Worm (Caenorhabditis elegans): ENCODE results near the gene Y32G9A.2.

Gene Y32G9A.2

DNA sequence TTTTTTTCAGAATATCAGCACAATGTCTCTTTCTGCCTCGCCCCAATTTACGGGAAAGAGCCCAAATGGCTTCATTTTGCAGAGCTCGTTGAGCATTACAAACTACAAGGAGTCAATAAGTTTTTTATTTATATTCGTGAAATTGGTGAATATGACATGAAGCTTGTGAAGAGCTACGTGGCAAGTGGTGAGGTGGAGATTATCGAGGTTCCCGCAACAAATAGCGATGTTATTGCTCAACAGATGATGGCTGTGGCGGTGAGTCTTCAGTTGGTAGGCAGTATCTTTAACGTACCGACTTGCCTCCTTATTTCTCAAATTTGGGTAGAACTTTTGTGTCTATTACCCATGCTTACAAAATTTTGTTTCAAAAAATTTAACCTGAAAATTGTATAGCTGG lies 10.2 kb downstream of the Y32G9A.2 start:
- TF ChIP-seq F57C9.4 (tag; optimal IDR thresholded peaks at IDR 0.05) (no peak), nhr-27 (tag; optimal IDR thresholded peaks at IDR 0.05) (no peak), ama-1 (optimal IDR thresholded peaks at IDR 0.05) (no peak), ama-1 (GFP tag; optimal IDR thresholded peaks at IDR 0.05) (no peak), attf-5 (GFP tag; optimal IDR thresholded peaks at IDR 0.05) (no peak), B0019.2 (GFP tag; conservative IDR thresholded peaks at IDR 0.05) (no peak), C06A6.2 (GFP tag; conservative IDR thresholded peaks at IDR 0.05) (no peak), mcd-1 (GFP tag; IDR thresholded peaks at IDR 0.05) (no peak), aptf-3 (GFP tag; IDR thresholded peaks at IDR 0.05) (no peak), D2030.7 (GFP tag; IDR thresholded peaks at IDR 0.05) (no peak), F22D6.2 (tag; optimal IDR thresholded peaks at IDR 0.05) (no peak), ztf-28 (GFP tag; IDR thresholded peaks at IDR 0.05) (no peak)

DNA sequence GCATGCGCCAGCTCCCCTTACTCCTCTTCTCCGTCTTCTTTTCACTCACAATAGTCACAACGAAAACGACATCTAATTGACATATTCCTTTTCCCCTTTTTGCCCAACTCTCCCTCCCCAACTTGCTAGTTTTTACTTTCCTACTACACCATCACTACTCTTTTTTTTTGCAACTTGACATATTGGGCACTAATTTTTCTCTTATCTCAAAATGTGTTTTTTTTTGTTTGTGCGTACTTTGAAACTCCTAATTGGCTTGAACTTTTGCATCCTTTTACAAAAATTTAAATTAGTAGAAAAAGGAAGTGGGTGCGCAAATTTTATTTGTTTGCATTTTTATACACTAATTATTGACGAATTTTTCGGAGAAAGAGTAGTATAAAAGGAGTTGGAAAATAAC lies 17.2 kb downstream of the Y32G9A.2 start:
- TF ChIP-seq unc-62 (GFP tag; optimal IDR thresholded peaks at IDR 0.05) (no peak), nhr-179 (tag; optimal IDR thresholded peaks at IDR 0.05) (no peak), ZK185.1 (tag; optimal IDR thresholded peaks at IDR 0.05; ENCODE audit: poor library complexity, severe bottlenecking) (no peak), attf-5 (GFP tag; optimal IDR thresholded peaks at IDR 0.05) (no peak), lin-54 (GFP tag; optimal IDR thresholded peaks at IDR 0.05) (no peak), K11D2.4 (GFP tag; IDR thresholded peaks at IDR 0.05) (no peak), die-1 (tag; optimal IDR thresholded peaks at IDR 0.05) (no peak), snpc-1.1 (tag; optimal IDR thresholded peaks at IDR 0.05; ENCODE audit: insufficient read depth) (no peak), nfyb-1 (GFP tag; IDR thresholded peaks at IDR 0.05) (no peak), C06A6.2 (GFP tag; conservative IDR thresholded peaks at IDR 0.05) (no peak), F57A8.1 (GFP tag; optimal IDR thresholded peaks at IDR 0.05) (no peak), nhr-80 (tag; optimal IDR thresholded peaks at IDR 0.05) (no peak), Y79H2A.3 (GFP tag; conservative IDR thresholded peaks at IDR 0.05) (no peak), xnd-1 (tag; optimal IDR thresholded peaks at IDR 0.05) (no peak), nhr-27 (tag; optimal IDR thresholded peaks at IDR 0.05) (no peak), him-1 (tag; optimal IDR thresholded peaks at IDR 0.05) (no peak)

DNA sequence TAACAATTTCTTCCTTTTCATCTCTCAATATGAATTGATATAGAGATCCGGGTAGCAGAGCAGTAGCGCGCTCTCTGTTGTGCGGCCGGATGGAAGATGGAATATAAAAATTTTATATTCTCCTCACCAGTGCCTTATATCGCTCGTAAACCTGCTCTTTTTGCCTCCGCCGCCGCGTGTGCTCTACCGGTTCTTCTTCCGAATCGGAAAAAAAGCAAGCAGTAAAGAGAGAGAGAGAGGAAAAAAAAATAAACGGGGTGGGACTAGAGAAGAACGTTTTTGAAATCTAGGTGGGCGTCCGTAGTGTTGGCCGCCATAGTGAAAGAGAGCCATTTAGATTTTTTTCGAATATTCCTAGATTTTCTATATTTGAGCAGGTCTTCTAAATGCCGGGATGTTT lies 19.7 kb downstream of the Y32G9A.2 start, which contains the start of gene glb-25:
glb-25 (plus strand) TSS at position 301 of the 400 bp plus-strand sequence.
- TF ChIP-seq sptf-2 (GFP tag; optimal IDR thresholded peaks at IDR 0.05) (no peak), B0336.3 (GFP tag; IDR thresholded peaks at IDR 0.05) (no peak), F57C9.4 (tag; optimal IDR thresholded peaks at IDR 0.05) (no peak), D2030.7 (GFP tag; IDR thresholded peaks at IDR 0.05) (no peak), ccch-3 (GFP tag; optimal IDR thresholded peaks at IDR 0.05) (no peak), mcd-1 (GFP tag; IDR thresholded peaks at IDR 0.05) (no peak), ceh-58 (GFP tag; IDR thresholded peaks at IDR 0.05) (no peak), let-607 (tag; optimal IDR thresholded peaks at IDR 0.05) (no peak), K12H6.12 (tag; optimal IDR thresholded peaks at IDR 0.05) (no peak), rpc-1 (optimal IDR thresholded peaks at IDR 0.05) (no peak), rpc-1 (tag; optimal IDR thresholded peaks at IDR 0.05) (no peak), F57A8.1 (GFP tag; optimal IDR thresholded peaks at IDR 0.05) (no peak), nfya-2 (GFP tag; IDR thresholded peaks at IDR 0.05) (no peak), F37B4.10 (GFP tag; IDR thresholded peaks at IDR 0.05) (no peak), lag-1 (GFP tag; IDR thresholded peaks at IDR 0.05) (no peak), T07F8.4 (tag; optimal IDR thresholded peaks at IDR 0.05) (no peak), chd-7 (tag; optimal IDR thresholded peaks at IDR 0.05) (no peak), lin-35 (GFP tag; optimal IDR thresholded peaks at IDR 0.05) (no peak), ceh-27 (GFP tag; optimal IDR thresholded peaks at IDR 0.05) (no peak), tbp1 (GFP tag; optimal IDR thresholded peaks at IDR 0.05) (no peak), F52B5.7 (tag; optimal IDR thresholded peaks at IDR 0.05) (no peak)

Data from whole organism, young adult.